Fruit fly (Drosophila melanogaster): ENCODE measurements around the gene nAChRbeta3.
A peak's percentile ranks its signal among the peaks of the same experiment; 100 is the strongest.

Gene nAChRbeta3

DNA sequence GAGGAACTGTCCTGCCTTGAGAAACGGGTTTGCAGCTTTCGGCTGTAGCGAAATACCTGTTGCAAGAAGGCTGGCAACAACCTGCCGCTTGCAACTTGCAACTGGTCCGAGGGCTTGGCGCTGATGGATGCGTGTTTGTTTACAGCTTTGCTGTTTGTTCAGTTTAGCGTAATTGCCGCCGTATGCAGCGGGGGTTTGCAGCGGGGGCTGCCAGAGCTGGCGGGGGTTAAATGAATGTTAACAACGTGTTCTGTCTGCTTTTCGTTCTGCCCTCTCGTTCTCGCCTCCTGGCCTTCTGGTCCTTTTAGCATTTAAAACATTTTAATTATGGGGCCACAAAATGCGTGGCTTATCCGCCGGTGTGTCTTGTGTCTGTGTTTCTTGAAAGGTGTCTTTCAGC, 45.0 kb upstream of the nAChRbeta3 start:
- no peak for TF ChIP-seq CG14655 (GFP tag; optimal IDR thresholded peaks at IDR 0.05)
- TF ChIP-seq D1 (tag; optimal IDR thresholded peaks at IDR 0.05) = no peak
- TF ChIP-seq fd96Ca (GFP tag; IDR thresholded peaks at IDR 0.05) = peak; percentile 60; the same call in 1 of the 3 replicates
- peak; percentile 35 for TF ChIP-seq CG13204 (GFP tag; optimal IDR thresholded peaks at IDR 0.05)
- TF ChIP-seq CG15710 (tag; optimal IDR thresholded peaks at IDR 0.05) = no peak
- TF ChIP-seq CG4496 (GFP tag; IDR thresholded peaks at IDR 0.05) = peak; percentile 22; the same call in 1 of the 3 replicates
- TF ChIP-seq EcR (GFP tag; optimal IDR thresholded peaks at IDR 0.05) = peak; percentile 0

DNA sequence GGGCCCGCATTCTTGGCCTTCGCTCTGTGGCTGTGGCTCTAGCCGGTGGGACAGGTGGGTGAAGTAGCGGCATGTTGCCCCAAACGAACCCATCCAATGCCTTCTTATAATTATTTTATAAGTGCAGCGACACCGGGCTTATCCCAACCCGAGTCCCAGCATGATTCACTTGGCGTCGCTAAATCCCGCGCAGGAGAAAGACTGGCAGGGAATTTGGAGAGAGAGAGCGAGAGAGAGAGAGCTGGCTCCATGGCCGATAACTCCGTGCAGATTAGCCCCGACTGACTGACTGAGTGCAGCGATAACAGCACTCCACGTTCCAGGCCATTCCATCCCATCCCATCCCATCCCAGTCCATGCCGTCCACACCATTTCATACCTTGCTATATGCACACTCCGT, 43.3 kb upstream of the nAChRbeta3 start:
- TF ChIP-seq CG8301 (tag; optimal IDR thresholded peaks at IDR 0.05) = no peak
- TF ChIP-seq EcR (GFP tag; optimal IDR thresholded peaks at IDR 0.05) = peak; percentile 53

DNA sequence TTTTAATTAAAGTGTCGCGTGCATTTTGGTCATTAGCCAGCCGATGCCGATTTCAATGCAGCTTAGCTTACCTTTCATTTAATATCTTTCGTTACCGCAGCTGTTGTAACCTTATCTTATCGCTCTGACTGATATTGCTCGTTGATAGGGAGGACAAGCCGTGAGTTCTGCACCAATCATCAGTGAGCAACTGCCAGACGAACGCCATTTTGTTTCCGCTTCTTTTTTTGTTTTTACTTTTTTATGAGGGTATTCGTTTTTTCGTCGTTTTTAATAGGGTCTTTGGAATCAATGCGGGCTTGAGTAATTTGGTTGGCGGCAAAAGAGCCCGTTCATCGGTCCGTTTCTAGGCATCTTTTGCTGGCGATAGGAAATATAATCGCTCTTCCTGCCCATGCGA, 39.9 kb upstream of the nAChRbeta3 start:
- no peak for TF ChIP-seq CG13204 (GFP tag; optimal IDR thresholded peaks at IDR 0.05)
- TF ChIP-seq CG4496 (GFP tag; IDR thresholded peaks at IDR 0.05) = no peak
- TF ChIP-seq CG8159 (tag; optimal IDR thresholded peaks at IDR 0.05) = no peak
- TF ChIP-seq D1 (tag; optimal IDR thresholded peaks at IDR 0.05) = no peak
- no peak for TF ChIP-seq CG14655 (GFP tag; optimal IDR thresholded peaks at IDR 0.05)
- TF ChIP-seq Pif1B (GFP tag; optimal IDR thresholded peaks at IDR 0.05) = no peak
- no peak for TF ChIP-seq CG8301 (tag; optimal IDR thresholded peaks at IDR 0.05)
- no peak for TF ChIP-seq rn (GFP tag; IDR thresholded peaks at IDR 0.05)
- no peak for TF ChIP-seq CG17806 (tag; optimal IDR thresholded peaks at IDR 0.05)
- TF ChIP-seq CG12605 (GFP tag; IDR thresholded peaks at IDR 0.05) = no peak
- TF ChIP-seq CG32121 (GFP tag; IDR thresholded peaks at IDR 0.05) = no peak
- TF ChIP-seq Snoo (tag; optimal IDR thresholded peaks at IDR 0.05) = no peak
- no peak for TF ChIP-seq CG34367 (tag; optimal IDR thresholded peaks at IDR 0.05)
- no peak for TF ChIP-seq Ets98B (GFP tag; IDR thresholded peaks at IDR 0.05)
- TF ChIP-seq EcR (GFP tag; optimal IDR thresholded peaks at IDR 0.05) = no peak
- no peak for TF ChIP-seq fd96Ca (GFP tag; IDR thresholded peaks at IDR 0.05)
- no peak for TF ChIP-seq gl (tag; optimal IDR thresholded peaks at IDR 0.05)

DNA sequence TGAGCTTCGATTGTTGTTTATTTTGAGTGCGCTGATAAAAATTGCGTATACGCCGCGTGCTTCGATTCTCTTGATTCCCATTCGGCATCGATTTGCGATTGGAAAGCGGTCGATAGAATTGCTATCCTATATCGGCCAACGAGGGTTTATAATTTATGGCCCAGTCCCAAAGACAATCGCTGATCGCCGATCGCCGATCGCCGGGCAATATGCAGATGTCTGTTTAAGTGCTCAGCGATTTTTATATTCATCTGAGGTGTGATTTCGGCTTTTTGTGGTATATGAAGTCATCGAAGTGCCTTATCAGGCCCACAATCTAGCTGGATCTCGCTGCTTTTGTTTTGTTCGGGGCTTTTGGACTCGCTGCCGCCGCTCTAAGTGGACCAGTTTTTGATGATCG, 38.5 kb upstream of the nAChRbeta3 start:
- TF ChIP-seq CG17806 (tag; optimal IDR thresholded peaks at IDR 0.05) = no peak
- no peak for TF ChIP-seq CG14655 (GFP tag; optimal IDR thresholded peaks at IDR 0.05)
- no peak for TF ChIP-seq EcR (GFP tag; optimal IDR thresholded peaks at IDR 0.05)
- no peak for TF ChIP-seq Ets98B (GFP tag; IDR thresholded peaks at IDR 0.05)
- TF ChIP-seq fd96Ca (GFP tag; IDR thresholded peaks at IDR 0.05) = no peak
- TF ChIP-seq CG32121 (GFP tag; IDR thresholded peaks at IDR 0.05) = no peak
- TF ChIP-seq D1 (tag; optimal IDR thresholded peaks at IDR 0.05) = no peak
- no peak for TF ChIP-seq CG8159 (tag; optimal IDR thresholded peaks at IDR 0.05)
- TF ChIP-seq gl (tag; optimal IDR thresholded peaks at IDR 0.05) = no peak
- no peak for TF ChIP-seq Snoo (tag; optimal IDR thresholded peaks at IDR 0.05)
- no peak for TF ChIP-seq rn (GFP tag; IDR thresholded peaks at IDR 0.05)

DNA sequence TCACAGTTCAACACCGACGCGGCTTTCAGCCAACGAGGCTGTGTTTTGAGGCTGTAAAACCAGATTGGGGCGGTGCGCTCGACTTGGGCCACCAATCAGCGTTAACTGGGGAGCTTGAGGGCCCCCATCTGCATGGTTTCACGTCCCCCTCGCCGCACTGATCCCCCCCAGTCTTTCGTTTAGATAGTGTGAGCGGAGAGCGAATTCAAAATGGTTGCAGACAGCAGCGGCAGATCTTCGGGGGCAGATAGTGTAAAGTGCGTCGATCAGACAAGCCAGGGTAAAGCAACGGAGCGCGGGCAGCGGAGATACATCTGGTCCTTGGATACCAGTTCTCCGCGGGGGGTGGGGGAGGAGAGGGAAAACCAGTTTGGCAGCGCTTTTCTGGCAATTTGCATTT, 37.8 kb upstream of the nAChRbeta3 start:
- TF ChIP-seq CG8159 (tag; optimal IDR thresholded peaks at IDR 0.05) (no peak), rn (GFP tag; IDR thresholded peaks at IDR 0.05) (no peak), gl (tag; optimal IDR thresholded peaks at IDR 0.05) (peak; percentile 37), CG10348 (GFP tag; IDR thresholded peaks at IDR 0.05) (no peak), Snoo (tag; optimal IDR thresholded peaks at IDR 0.05) (no peak), CG8301 (tag; optimal IDR thresholded peaks at IDR 0.05) (no peak), fd96Ca (GFP tag; IDR thresholded peaks at IDR 0.05) (peak; percentile 51; the same call in 1 of the 3 replicates), CG34367 (tag; optimal IDR thresholded peaks at IDR 0.05) (no peak), CG32121 (GFP tag; IDR thresholded peaks at IDR 0.05) (peak; percentile 18; the same call in 1 of the 2 replicates), Pif1A (GFP tag; optimal IDR thresholded peaks at IDR 0.05) (no peak), D1 (tag; optimal IDR thresholded peaks at IDR 0.05) (no peak), CG14655 (GFP tag; optimal IDR thresholded peaks at IDR 0.05) (no peak), Pif1B (GFP tag; optimal IDR thresholded peaks at IDR 0.05) (no peak), Ets98B (GFP tag; IDR thresholded peaks at IDR 0.05) (peak; percentile 31; the same call in 1 of the 2 replicates), CG13204 (GFP tag; optimal IDR thresholded peaks at IDR 0.05) (peak; percentile 11), EcR (GFP tag; optimal IDR thresholded peaks at IDR 0.05) (peak; percentile 52), CG17806 (tag; optimal IDR thresholded peaks at IDR 0.05) (no peak), CG4496 (GFP tag; IDR thresholded peaks at IDR 0.05) (peak; percentile 61; the same call in 1 of the 3 replicates), CG9948 (tag; optimal IDR thresholded peaks at IDR 0.05) (no peak), CG15710 (tag; optimal IDR thresholded peaks at IDR 0.05) (no peak), CG12605 (GFP tag; IDR thresholded peaks at IDR 0.05) (0 out of 2 replicates have a peak, but pooled peaks have one; percentile 31)

DNA sequence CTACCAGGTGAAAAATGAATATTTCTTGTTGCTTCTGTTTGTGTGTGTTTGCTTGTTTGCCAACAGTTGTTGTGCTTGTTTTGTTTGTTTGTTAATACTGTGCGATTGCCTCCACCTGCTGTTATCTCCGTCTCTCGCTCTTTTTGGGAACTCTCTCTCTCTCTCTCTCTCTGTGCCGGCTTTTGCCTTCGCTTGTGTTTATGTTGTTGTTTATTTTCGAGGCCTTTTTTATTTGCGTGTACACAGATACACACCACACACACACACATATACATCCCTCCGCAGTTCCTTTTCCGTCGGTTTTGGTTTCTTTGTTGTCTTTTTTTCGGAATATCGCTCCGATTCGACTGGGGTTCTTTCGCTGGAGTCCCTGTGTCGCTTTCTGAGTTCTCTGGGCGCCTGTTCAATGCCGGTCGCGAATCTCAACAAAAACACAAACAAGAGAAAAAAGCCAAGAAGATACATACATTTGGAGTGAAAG, 34.4 kb upstream of the nAChRbeta3 start:
- no peak for TF ChIP-seq CG10348 (GFP tag; IDR thresholded peaks at IDR 0.05)
- TF ChIP-seq fd96Ca (GFP tag; IDR thresholded peaks at IDR 0.05) = peak; percentile 73
- peak; percentile 65 for TF ChIP-seq CG8301 (tag; optimal IDR thresholded peaks at IDR 0.05)
- TF ChIP-seq CG13204 (GFP tag; optimal IDR thresholded peaks at IDR 0.05) = peak; percentile 94
- TF ChIP-seq CG14655 (GFP tag; optimal IDR thresholded peaks at IDR 0.05) = peak; percentile 82
- no peak for TF ChIP-seq CG32121 (GFP tag; IDR thresholded peaks at IDR 0.05)
- peak; percentile 57 for TF ChIP-seq Ets98B (GFP tag; IDR thresholded peaks at IDR 0.05)
- peak; percentile 80 for TF ChIP-seq CG15710 (tag; optimal IDR thresholded peaks at IDR 0.05)
- peak; percentile 89 for TF ChIP-seq CG8159 (tag; optimal IDR thresholded peaks at IDR 0.05)
- TF ChIP-seq CG12605 (GFP tag; IDR thresholded peaks at IDR 0.05) = peak; percentile 70
- peak; percentile 78 for TF ChIP-seq CG17806 (tag; optimal IDR thresholded peaks at IDR 0.05)
- peak; percentile 73 for TF ChIP-seq CG34367 (tag; optimal IDR thresholded peaks at IDR 0.05)
- peak; percentile 40 for TF ChIP-seq D1 (tag; optimal IDR thresholded peaks at IDR 0.05)
- peak; percentile 97 for TF ChIP-seq gl (tag; optimal IDR thresholded peaks at IDR 0.05)
- TF ChIP-seq Snoo (tag; optimal IDR thresholded peaks at IDR 0.05) = peak; percentile 85
- no peak for TF ChIP-seq rn (GFP tag; IDR thresholded peaks at IDR 0.05)
- TF ChIP-seq EcR (GFP tag; optimal IDR thresholded peaks at IDR 0.05) = peak; percentile 80
- TF ChIP-seq CG9948 (tag; optimal IDR thresholded peaks at IDR 0.05) = peak; percentile 72
- peak; percentile 77 for TF ChIP-seq CG4496 (GFP tag; IDR thresholded peaks at IDR 0.05)
- peak; percentile 79 for TF ChIP-seq Pif1B (GFP tag; optimal IDR thresholded peaks at IDR 0.05)
- peak; percentile 68 for TF ChIP-seq Pif1A (GFP tag; optimal IDR thresholded peaks at IDR 0.05)

Measured in whole organism, pupa.